Fruit fly (Drosophila melanogaster) whole organism, embryonic: Measurements from ENCODE around the gene Uggt.

Experiments
- CG10543 ChIP-seq: fragments of 200-800 bp; sonication (Bioruptor generic); optimal IDR thresholded peaks from 3 replicates; lab custom pipeline; 2017; ENCODE audit warnings: missing biosample characterization, mild to moderate bottlenecking, missing genetic modification characterization, moderate library complexity
- CG11247 ChIP-seq: fragments of 200-800 bp; sonication (Bioruptor generic); IDR thresholded peaks from 2 replicates; pipeline ENCODE4 v1.3.6; 2022; ENCODE audit warnings: missing biosample characterization, missing genetic modification characterization
- CG12236 ChIP-seq: fragments of 200-800 bp; sonication (Bioruptor generic); optimal IDR thresholded peaks from 2 replicates; lab custom pipeline; 2016; ENCODE audit warnings: missing biosample characterization, missing genetic modification characterization
- CG15514 ChIP-seq: fragments of 200-800 bp; sonication (Bioruptor generic); optimal IDR thresholded peaks from 3 replicates; lab custom pipeline; 2017; ENCODE audit warnings: missing biosample characterization, missing genetic modification characterization, mild to moderate bottlenecking, moderate library complexity, missing genetic modification reagents
- CG15601 ChIP-seq: fragments of 200-800 bp; sonication (Bioruptor generic); optimal IDR thresholded peaks from 3 replicates; lab custom pipeline; 2019; ENCODE audit warnings: missing biosample characterization, mild to moderate bottlenecking, missing genetic modification characterization, moderate library complexity
- CG17328 ChIP-seq: fragments of 200-800 bp; sonication (Bioruptor generic); IDR thresholded peaks from 2 replicates; pipeline ENCODE4 v1.3.6; 2022; ENCODE audit warnings: missing biosample characterization, missing genetic modification characterization
- CG2116 ChIP-seq: fragments of 200-800 bp; sonication (Bioruptor generic); optimal IDR thresholded peaks from 3 replicates; lab custom pipeline; 2018; ENCODE audit warnings: missing biosample characterization, mild to moderate bottlenecking, missing genetic modification characterization
- CG2889 ChIP-seq: fragments of 200-800 bp; sonication (Bioruptor generic); IDR thresholded peaks from 3 replicates; pipeline ENCODE4 v1.3.6; 2022; ENCODE audit warnings: missing biosample characterization, missing genetic modification characterization
- CG31224 ChIP-seq: fragments of 200-800 bp; sonication (Bioruptor generic); IDR thresholded peaks from 2 replicates; pipeline ENCODE4 v1.3.6; 2022; ENCODE audit warnings: missing biosample characterization, missing genetic modification characterization
- CG33557 ChIP-seq: fragments of 200-800 bp; sonication (Bioruptor generic); optimal IDR thresholded peaks from 2 replicates; lab custom pipeline; 2019; ENCODE audit warnings: missing biosample characterization, mild to moderate bottlenecking, missing genetic modification characterization, moderate library complexity
- CG34224 ChIP-seq: fragments of 200-800 bp; sonication (Bioruptor generic); IDR thresholded peaks from 3 replicates; pipeline ENCODE4 v1.3.6; 2022; ENCODE audit warnings: missing biosample characterization, missing genetic modification characterization; ENCODE audit not compliant: partially characterized antibody
- CG4707 ChIP-seq: fragments of 200-800 bp; sonication (Bioruptor generic); optimal IDR thresholded peaks from 2 replicates; lab custom pipeline; 2018; ENCODE audit warnings: missing biosample characterization, mild to moderate bottlenecking, missing genetic modification characterization, moderate library complexity
- CG4820 ChIP-seq: fragments of 200-800 bp; sonication (Bioruptor generic); optimal IDR thresholded peaks from 3 replicates; lab custom pipeline; 2016; ENCODE audit warnings: missing biosample characterization, missing genetic modification characterization
- CG7271 ChIP-seq: fragments of 200-800 bp; sonication (Bioruptor generic); optimal IDR thresholded peaks from 2 replicates; lab custom pipeline; 2018; ENCODE audit warnings: missing biosample characterization, mild to moderate bottlenecking, missing genetic modification characterization, moderate library complexity
- CG9797 ChIP-seq: fragments of 200-800 bp; sonication (Bioruptor generic); optimal IDR thresholded peaks from 3 replicates; lab custom pipeline; 2018; ENCODE audit warnings: missing biosample characterization, mild to moderate bottlenecking, missing genetic modification characterization
- CrebB ChIP-seq: fragments of 200-800 bp; sonication (Bioruptor generic); optimal IDR thresholded peaks from 3 replicates; lab custom pipeline; 2018; ENCODE audit warnings: missing biosample characterization, mild to moderate bottlenecking, missing genetic modification characterization
- Dref ChIP-seq: fragments of 200-800 bp; sonication (Bioruptor generic); IDR thresholded peaks from 2 replicates; pipeline ENCODE4 v1.3.6; 2022; ENCODE audit warnings: missing biosample characterization, missing genetic modification characterization
- E2f2 ChIP-seq: fragments of 200-800 bp; sonication (Bioruptor generic); IDR thresholded peaks from 2 replicates; pipeline ENCODE4 v1.3.6; 2022; ENCODE audit warnings: missing biosample characterization, missing genetic modification characterization
- HLH4C ChIP-seq: fragments of 200-800 bp; sonication (Bioruptor generic); IDR thresholded peaks from 3 replicates; pipeline ENCODE4 v1.3.6; 2022; ENCODE audit warnings: missing biosample characterization, missing genetic modification characterization; ENCODE audit not compliant: partially characterized antibody
- Hr39 ChIP-seq: fragments of >200 bp; optimal IDR thresholded peaks from 2 replicates; lab custom pipeline; 2017
- Med ChIP-seq: fragments of 200-800 bp; sonication (Bioruptor generic); peaks from one replicate; lab custom pipeline; 2016; ENCODE audit warnings: missing biosample characterization, missing genetic modification characterization, mild to moderate bottlenecking, inconsistent platforms, moderate library complexity
- Scr ChIP-seq: fragments of 200-800 bp; sonication (Bioruptor generic); IDR thresholded peaks from 2 replicates; pipeline ENCODE4 v1.3.6; 2022; ENCODE audit warnings: missing biosample characterization, missing genetic modification characterization; ENCODE audit not compliant: partially characterized antibody
- Sin3A ChIP-seq: fragments of >200 bp; optimal IDR thresholded peaks from 2 replicates; lab custom pipeline; 2018
- Usf ChIP-seq: fragments of 200-800 bp; sonication (Bioruptor generic); optimal IDR thresholded peaks from 2 replicates; lab custom pipeline; 2017; ENCODE audit warnings: missing genotype, missing biosample characterization, missing genetic modification characterization
- Vsx1 ChIP-seq: fragments of 200-800 bp; sonication (Bioruptor generic); optimal IDR thresholded peaks from 2 replicates; lab custom pipeline; 2017; ENCODE audit warnings: missing biosample characterization, mild to moderate bottlenecking, missing genetic modification characterization, missing genetic modification reagents
- Xrp1 ChIP-seq: fragments of 200-800 bp; sonication (Bioruptor generic); IDR thresholded peaks from 2 replicates; pipeline ENCODE4 v1.3.6; 2022; ENCODE audit warnings: missing biosample characterization, missing genetic modification characterization
- chinmo ChIP-seq: fragments of 200-800 bp; sonication (Bioruptor generic); IDR thresholded peaks from 4 replicates; pipeline ENCODE4 v1.3.6; 2022; ENCODE audit warnings: missing biosample characterization, missing genetic modification characterization; ENCODE audit not compliant: partially characterized antibody
- ci ChIP-seq: fragments of 200-800 bp; sonication (Bioruptor generic); IDR thresholded peaks from 3 replicates; pipeline ENCODE4 v1.3.6; 2022; ENCODE audit warnings: missing biosample characterization, missing genetic modification characterization
- da ChIP-seq: fragments of 200-800 bp; sonication (Bioruptor generic); optimal IDR thresholded peaks from 2 replicates; lab custom pipeline; 2016; ENCODE audit warnings: missing biosample characterization, missing genetic modification characterization
- danr ChIP-seq: fragments of 200-800 bp; sonication (Bioruptor generic); IDR thresholded peaks from 2 replicates; pipeline ENCODE4 v1.3.6; 2022; ENCODE audit warnings: missing biosample characterization, missing genetic modification characterization
- disco-r ChIP-seq: fragments of 200-800 bp; sonication (Bioruptor generic); optimal IDR thresholded peaks from 2 replicates; lab custom pipeline; 2016; ENCODE audit warnings: missing biosample characterization, missing genetic modification characterization
- dm ChIP-seq: fragments of 200-800 bp; sonication (Bioruptor generic); optimal IDR thresholded peaks from 3 replicates; lab custom pipeline; 2016; ENCODE audit warnings: missing biosample characterization, missing genetic modification characterization
- gfzf ChIP-seq: fragments of 200-800 bp; sonication (Bioruptor generic); optimal IDR thresholded peaks from 2 replicates; lab custom pipeline; 2016; ENCODE audit warnings: missing biosample characterization, mild to moderate bottlenecking, missing genetic modification characterization, moderate library complexity
- hkb ChIP-seq, 2 experiments: fragments of 200-800 bp in 1 of 2; fragments of >200 bp in 1 of 2; sonication (Bioruptor generic) in 1 of 2; IDR thresholded peaks in 1 of 2; optimal IDR thresholded peaks in 1 of 2; 2 replicates each; pipeline versions ENCODE4 v1.3.6 to Lab custom; 2017 to 2022; ENCODE audit warnings: missing biosample characterization in 1 of 2, missing genetic modification characterization in 1 of 2
- ind ChIP-seq: fragments of 200-800 bp; sonication (Bioruptor generic); optimal IDR thresholded peaks from 3 replicates; lab custom pipeline; 2016; ENCODE audit warnings: missing biosample characterization, missing genetic modification characterization
- jing ChIP-seq: fragments of 200-800 bp; sonication (Bioruptor generic); optimal IDR thresholded peaks from 2 replicates; lab custom pipeline; 2018; ENCODE audit warnings: missing biosample characterization, mild to moderate bottlenecking, missing genetic modification characterization
- lilli ChIP-seq: fragments of 200-800 bp; sonication (Bioruptor generic); optimal IDR thresholded peaks from 3 replicates; lab custom pipeline; 2016; ENCODE audit warnings: missing biosample characterization, missing genetic modification characterization
- pb ChIP-seq: fragments of 200-800 bp; sonication (Bioruptor generic); optimal IDR thresholded peaks from 3 replicates; lab custom pipeline; 2016; ENCODE audit warnings: missing biosample characterization, missing genetic modification characterization
- phol ChIP-seq: fragments of 200-800 bp; sonication (Bioruptor generic); optimal IDR thresholded peaks from 3 replicates; lab custom pipeline; 2018; ENCODE audit warnings: missing biosample characterization, mild to moderate bottlenecking, missing genetic modification characterization, moderate library complexity
- pzg ChIP-seq: fragments of 200-800 bp; sonication (Bioruptor generic); optimal IDR thresholded peaks from 3 replicates; lab custom pipeline; 2018; ENCODE audit warnings: missing biosample characterization, mild to moderate bottlenecking, missing genetic modification characterization, moderate library complexity
- salm ChIP-seq: fragments of 200-800 bp; sonication (Bioruptor generic); optimal IDR thresholded peaks from 2 replicates; lab custom pipeline; 2018; ENCODE audit warnings: missing biosample characterization, mild to moderate bottlenecking, missing genetic modification characterization
- schlank ChIP-seq: fragments of 200-800 bp; sonication (Bioruptor generic); optimal IDR thresholded peaks from 2 replicates; lab custom pipeline; 2018; ENCODE audit warnings: missing biosample characterization, mild to moderate bottlenecking, missing genetic modification characterization
- sim ChIP-seq: fragments of 200-800 bp; sonication (Bioruptor generic); IDR thresholded peaks from 2 replicates; pipeline ENCODE4 v1.3.6; 2022; ENCODE audit warnings: missing biosample characterization, missing genetic modification characterization
- slp2 ChIP-seq: fragments of 200-800 bp; sonication (Bioruptor generic); optimal IDR thresholded peaks from 2 replicates; lab custom pipeline; 2016; ENCODE audit warnings: missing biosample characterization, missing genetic modification characterization
- sr ChIP-seq: fragments of 200-800 bp; sonication (Bioruptor generic); IDR thresholded peaks from 3 replicates; pipeline ENCODE4 v1.3.6; 2022; ENCODE audit warnings: missing biosample characterization, missing genetic modification characterization
- tin ChIP-seq: fragments of 200-800 bp; sonication (Bioruptor generic); optimal IDR thresholded peaks from 3 replicates; lab custom pipeline; 2016; ENCODE audit warnings: missing biosample characterization, missing genetic modification characterization
- tio ChIP-seq: fragments of 200-800 bp; sonication (Bioruptor generic); optimal IDR thresholded peaks from 2 replicates; lab custom pipeline; 2017; ENCODE audit warnings: missing biosample characterization, missing genetic modification characterization, inconsistent platforms
- unc-4 ChIP-seq: fragments of 200-800 bp; sonication (Bioruptor generic); IDR thresholded peaks from 2 replicates; pipeline ENCODE4 v1.3.6; 2022; ENCODE audit warnings: missing biosample characterization, missing genetic modification characterization; ENCODE audit not compliant: partially characterized antibody
- wek ChIP-seq: fragments of 200-800 bp; sonication (Bioruptor generic); optimal IDR thresholded peaks from 3 replicates; lab custom pipeline; 2018; ENCODE audit warnings: missing biosample characterization, mild to moderate bottlenecking, missing genetic modification characterization, moderate library complexity

The Uggt gene

dm6 chr3L:18865447-18866367 lies 6.8 kb upstream of the Uggt start, which contains the start of gene CG14074 (continued):
- TF ChIP-seq CG34224 (GFP tag; lab: Robert Waterston, UW) (peak; percentile 59), schlank (tag; lab: Kevin White, UChicago) (no peak), HLH4C (GFP tag; lab: Robert Waterston, UW) (peak; percentile 59; the same call in 2 of the 3 replicates), CG4707 (GFP tag; lab: Kevin White, UChicago) (no peak), tin (GFP tag; lab: Kevin White, UChicago) (no peak), CG15514 (peak; percentile 2), CG2116 (peak; percentile 72), CG17328 (GFP tag; lab: Robert Waterston, UW) (no peak), CrebB (tag; lab: Kevin White, UChicago) (no peak), CG15601 (tag; lab: Kevin White, UChicago) (no peak), sr (GFP tag; lab: Robert Waterston, UW) (no peak), Hr39 (no peak), unc-4 (GFP tag; lab: Robert Waterston, UW) (peak; percentile 64), danr (no peak), Scr (peak; percentile 66), phol (tag; lab: Kevin White, UChicago) (peak; percentile 6), pb (GFP tag; lab: Kevin White, UChicago) (no peak), slp2 (GFP tag; lab: Kevin White, UChicago) (no peak), CG33557 (no peak), E2f2 (GFP tag; lab: Robert Waterston, UW) (peak; percentile 84), Usf (GFP tag; lab: Kevin White, UChicago) (no peak), ci (GFP tag; lab: Robert Waterston, UW) (no peak), disco-r (GFP tag; lab: Kevin White, UChicago) (no peak), hkb (optimal IDR thresholded peaks at IDR 0.05; lab: Kevin White, UChicago) (no peak), hkb (GFP tag; IDR thresholded peaks at IDR 0.05; lab: Robert Waterston, UW) (0 out of 2 replicates have a peak, but pooled peaks have one; percentile 21), gfzf (GFP tag; lab: Kevin White, UChicago) (peak; percentile 62), CG11247 (GFP tag; lab: Robert Waterston, UW) (no peak), CG4820 (no peak), Med (GFP tag; lab: Kevin White, UChicago) (peak; percentile 26), Dref (peak; percentile 76), chinmo (GFP tag; lab: Robert Waterston, UW) (peak; percentile 61; the same call in 2 of the 4 replicates), Xrp1 (no peak), CG12236 (GFP tag; lab: Kevin White, UChicago) (no peak), da (GFP tag; lab: Kevin White, UChicago) (no peak), wek (GFP tag; lab: Kevin White, UChicago) (peak; percentile 73), CG9797 (GFP tag; lab: Kevin White, UChicago) (peak; percentile 18), Sin3A (lab: Kevin White, UChicago) (no peak), dm (GFP tag; lab: Kevin White, UChicago) (no peak), pzg (peak; percentile 48), Vsx1 (GFP tag; lab: Kevin White, UChicago) (peak; percentile 2), CG31224 (GFP tag; lab: Robert Waterston, UW) (no peak), lilli (GFP tag; lab: Kevin White, UChicago) (no peak), CG7271 (peak; percentile 4), sim (no peak), jing (GFP tag; lab: Kevin White, UChicago) (no peak), ind (GFP tag; lab: Kevin White, UChicago) (no peak), CG2889 (GFP tag; lab: Robert Waterston, UW) (no peak), salm (tag; lab: Kevin White, UChicago) (no peak), CG10543 (GFP tag; lab: Kevin White, UChicago) (no peak), tio (GFP tag; lab: Kevin White, UChicago) (no peak)
